Fruit fly (Drosophila melanogaster) whole organism: Measurements from ENCODE around the gene CG18577.

ENCODE experiments used
- CG8478 ChIP-seq: fragments of >200 bp; optimal IDR thresholded peaks from 2 replicates; lab custom pipeline; 2018; ENCODE audit warnings: inconsistent platforms
- Dll ChIP-seq: fragments of >200 bp; optimal IDR thresholded peaks from 2 replicates; lab custom pipeline; 2017
- EcR ChIP-seq, 2 experiments: fragments of >200 bp; optimal IDR thresholded peaks; 2 replicates each; lab custom pipeline; 2017; ENCODE audit warnings: missing biosample characterization in 2 of 2, missing genetic modification characterization in 2 of 2, missing genetic modification reagents in 2 of 2
- pan ChIP-seq: fragments of >200 bp; optimal IDR thresholded peaks from 2 replicates; lab custom pipeline; 2017
- psq ChIP-seq: fragments of >200 bp; optimal IDR thresholded peaks from 2 replicates; lab custom pipeline; 2017

DNA sequence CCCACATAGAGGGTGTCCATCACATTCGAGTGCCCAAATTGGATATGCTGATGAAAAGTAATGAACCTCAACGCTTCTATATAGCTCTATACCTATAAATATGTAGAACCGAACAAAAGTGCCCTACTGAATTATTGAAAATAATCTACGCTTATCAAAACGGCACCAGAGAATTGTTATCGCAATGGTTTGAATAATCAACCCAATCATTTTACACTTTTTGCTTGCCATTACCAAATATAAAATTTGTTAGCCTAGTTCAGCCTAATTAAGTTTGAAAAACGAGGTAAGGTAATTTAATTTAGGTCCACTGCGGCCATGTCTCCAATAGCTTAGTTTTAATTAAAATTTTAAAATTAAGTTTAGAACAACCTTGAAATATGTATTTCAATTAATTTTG is 20.1 kb upstream of the CG18577 start:
- TF ChIP-seq CG8478 (no peak), psq (lab: Kevin White, UChicago) (no peak), EcR (GFP tag; optimal IDR thresholded peaks at IDR 0.05; lab: Kevin White, UChicago) (no peak), pan (lab: Kevin White, UChicago) (no peak), Dll (lab: Kevin White, UChicago) (no peak)
